Fruit fly (Drosophila melanogaster) whole organism, prepupa: Measurements from ENCODE around the gene RPA1.

Source experiments
- Blimp-1 ChIP-seq: fragments of 200-800 bp; sonication (Bioruptor generic); optimal IDR thresholded peaks from 3 replicates; lab custom pipeline; 2017; ENCODE audit warnings: missing biosample characterization, missing genetic modification characterization, mild to moderate bottlenecking, moderate library complexity, missing genetic modification reagents
- CG11294 ChIP-seq: fragments of 200-800 bp; sonication (Bioruptor generic); IDR thresholded peaks from 2 replicates; pipeline ENCODE4 v1.3.6; 2022; ENCODE audit warnings: missing biosample characterization, missing genetic modification characterization
- CG31627 ChIP-seq: fragments of 200-800 bp; sonication (Bioruptor generic); optimal IDR thresholded peaks from 3 replicates; lab custom pipeline; 2016; ENCODE audit warnings: missing biosample characterization, missing genetic modification characterization
- CG34406 ChIP-seq: fragments of 200-800 bp; sonication (Bioruptor generic); optimal IDR thresholded peaks from 3 replicates; lab custom pipeline; 2016; ENCODE audit warnings: missing biosample characterization, missing genetic modification characterization
- CG3919 ChIP-seq: fragments of 200-800 bp; sonication (Bioruptor generic); optimal IDR thresholded peaks from 3 replicates; lab custom pipeline; 2016; ENCODE audit warnings: missing biosample characterization, missing genetic modification characterization
- CG8319 ChIP-seq: fragments of 200-800 bp; sonication (Bioruptor generic); optimal IDR thresholded peaks from 3 replicates; lab custom pipeline; 2016; ENCODE audit warnings: missing biosample characterization, missing genetic modification characterization
- Ets96B ChIP-seq: fragments of 200-800 bp; optimal IDR thresholded peaks from 2 replicates; lab custom pipeline; 2019; ENCODE audit warnings: missing biosample characterization, mild to moderate bottlenecking, missing genetic modification characterization, moderate library complexity
- Gug ChIP-seq: fragments of 200-800 bp; sonication (Bioruptor generic); IDR thresholded peaks from 2 replicates; pipeline ENCODE4 v1.3.6; 2022; ENCODE audit warnings: missing biosample characterization, missing genetic modification characterization
- Lpt ChIP-seq: fragments of 200-800 bp; sonication (Bioruptor generic); optimal IDR thresholded peaks from 3 replicates; lab custom pipeline; 2016; ENCODE audit warnings: missing biosample characterization, missing genetic modification characterization
- Sox15 ChIP-seq: fragments of 200-800 bp; sonication (Bioruptor generic); optimal IDR thresholded peaks from 3 replicates; lab custom pipeline; 2016; ENCODE audit warnings: missing biosample characterization, missing genetic modification characterization
- dsx ChIP-seq: fragments of 200-800 bp; optimal IDR thresholded peaks from 3 replicates; lab custom pipeline; 2019; ENCODE audit warnings: missing biosample characterization, mild to moderate bottlenecking, missing genetic modification characterization, moderate library complexity; ENCODE audit not compliant: poor library complexity, severe bottlenecking
- lz ChIP-seq: fragments of 200-800 bp; sonication (Bioruptor generic); optimal IDR thresholded peaks from 3 replicates; lab custom pipeline; 2016; ENCODE audit warnings: missing biosample characterization, missing genetic modification characterization
- ss ChIP-seq, 2 experiments: fragments of 200-800 bp; sonication (Bioruptor generic); optimal IDR thresholded peaks; 2 replicates in 1 of 2; 3 replicates in 1 of 2; lab custom pipeline; 2017 to 2018; ENCODE audit warnings: mild to moderate bottlenecking in 2 of 2, missing biosample characterization in 2 of 2, missing genetic modification characterization in 2 of 2, moderate library complexity in 1 of 2
- topi ChIP-seq: fragments of 200-800 bp; sonication (Bioruptor generic); optimal IDR thresholded peaks from 3 replicates; lab custom pipeline; 2016; ENCODE audit warnings: missing biosample characterization, missing genetic modification characterization

DNA sequence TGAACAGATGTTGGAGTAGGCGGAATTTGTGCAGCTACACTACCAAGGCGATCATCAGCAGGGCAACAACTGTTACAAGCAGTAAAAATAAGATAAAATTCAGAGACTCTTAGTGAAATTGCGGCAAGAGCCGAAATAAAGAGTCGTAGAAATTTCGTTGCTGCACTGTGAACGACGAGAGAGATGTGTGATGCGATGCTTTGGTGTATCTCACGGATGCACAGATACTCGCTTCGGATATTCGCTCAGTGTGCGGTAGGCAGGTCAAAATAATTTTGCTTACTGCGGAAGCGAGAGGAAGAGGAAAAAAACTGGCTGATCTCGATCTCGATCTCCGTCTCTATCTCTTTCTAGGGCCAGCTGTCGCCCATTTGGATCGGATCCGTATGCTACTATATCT, 24.5 kb upstream of the RPA1 start:
- TF ChIP-seq Sox15 (GFP tag; lab: Kevin White, UChicago) (no peak), CG3919 (GFP tag; lab: Kevin White, UChicago) (no peak), CG31627 (no peak), Ets96B (no peak), Blimp-1 (GFP tag; lab: Kevin White, UChicago) (no peak), Gug (GFP tag; lab: Robert Waterston, UW) (no peak), ss (GFP tag; optimal IDR thresholded peaks at IDR 0.05; lab: Kevin White, UChicago) (no peak), Lpt (GFP tag; lab: Kevin White, UChicago) (no peak), dsx (no peak), CG8319 (GFP tag; lab: Kevin White, UChicago) (no peak), CG34406 (GFP tag; lab: Kevin White, UChicago) (no peak), lz (GFP tag; lab: Kevin White, UChicago) (no peak), CG11294 (GFP tag; lab: Robert Waterston, UW) (no peak), topi (GFP tag; lab: Kevin White, UChicago) (no peak)
